Fruit fly (Drosophila melanogaster) whole organism, prepupa: Measurements from ENCODE around the gene Fancm.

Source experiments
- CG10631 ChIP-seq: fragments of 200-800 bp; sonication (Bioruptor generic); optimal IDR thresholded peaks from 2 replicates; lab custom pipeline; 2016; ENCODE audit warnings: missing biosample characterization, missing genetic modification characterization
- CG10669 ChIP-seq: fragments of 200-800 bp; sonication (Bioruptor generic); optimal IDR thresholded peaks from 3 replicates; lab custom pipeline; 2018; ENCODE audit warnings: missing biosample characterization, mild to moderate bottlenecking, missing genetic modification characterization, moderate library complexity
- CG11762 ChIP-seq: fragments of 200-800 bp; sonication (Bioruptor generic); optimal IDR thresholded peaks from 3 replicates; lab custom pipeline; 2016; ENCODE audit warnings: missing biosample characterization, missing genetic modification characterization; ENCODE audit not compliant: insufficient read depth
- CG11902 ChIP-seq: fragments of 200-800 bp; sonication (Bioruptor generic); optimal IDR thresholded peaks from 3 replicates; lab custom pipeline; 2016; ENCODE audit warnings: missing biosample characterization, missing genetic modification characterization
- CG15336 ChIP-seq: fragments of 200-800 bp; sonication (Bioruptor generic); IDR thresholded peaks from 2 replicates; pipeline ENCODE4 v1.3.6; 2022; ENCODE audit warnings: missing biosample characterization, missing genetic modification characterization
- CG16779 ChIP-seq: fragments of 200-800 bp; sonication (Bioruptor generic); optimal IDR thresholded peaks from 3 replicates; lab custom pipeline; 2017; ENCODE audit warnings: missing biosample characterization, mild to moderate bottlenecking, missing genetic modification characterization
- CG3032 ChIP-seq: fragments of 200-800 bp; optimal IDR thresholded peaks from 2 replicates; lab custom pipeline; 2019; ENCODE audit warnings: missing biosample characterization, mild to moderate bottlenecking, missing genetic modification characterization, moderate library complexity
- CG32006 ChIP-seq: fragments of 200-800 bp; sonication (Bioruptor generic); optimal IDR thresholded peaks from 3 replicates; lab custom pipeline; 2017; ENCODE audit warnings: missing biosample characterization, mild to moderate bottlenecking, missing genetic modification characterization
- CG34406 ChIP-seq: fragments of 200-800 bp; sonication (Bioruptor generic); optimal IDR thresholded peaks from 3 replicates; lab custom pipeline; 2016; ENCODE audit warnings: missing biosample characterization, missing genetic modification characterization
- CG3919 ChIP-seq: fragments of 200-800 bp; sonication (Bioruptor generic); optimal IDR thresholded peaks from 3 replicates; lab custom pipeline; 2016; ENCODE audit warnings: missing biosample characterization, missing genetic modification characterization
- CG4318 ChIP-seq: fragments of 200-800 bp; sonication (Bioruptor generic); optimal IDR thresholded peaks from 3 replicates; lab custom pipeline; 2017; ENCODE audit warnings: missing biosample characterization, mild to moderate bottlenecking, missing genetic modification characterization
- CG6163 ChIP-seq: fragments of 200-800 bp; sonication (Bioruptor generic); IDR thresholded peaks from 3 replicates; pipeline ENCODE4 v1.3.6; 2022; ENCODE audit warnings: missing biosample characterization, missing genetic modification characterization
- CG6792 ChIP-seq: fragments of 200-800 bp; sonication (Bioruptor generic); optimal IDR thresholded peaks from 3 replicates; lab custom pipeline; 2016; ENCODE audit warnings: missing biosample characterization, missing genetic modification characterization
- CG6808 ChIP-seq: fragments of 200-800 bp; sonication (Bioruptor generic); optimal IDR thresholded peaks from 3 replicates; lab custom pipeline; 2017; ENCODE audit warnings: missing biosample characterization, missing genetic modification characterization, mild to moderate bottlenecking, moderate library complexity, missing genetic modification reagents
- CG6854 ChIP-seq: fragments of 200-800 bp; sonication (Bioruptor generic); optimal IDR thresholded peaks from 2 replicates; lab custom pipeline; 2017; ENCODE audit warnings: missing biosample characterization, mild to moderate bottlenecking, missing genetic modification characterization
- CG8119 ChIP-seq: fragments of 200-800 bp; sonication (Bioruptor generic); IDR thresholded peaks from 3 replicates; pipeline ENCODE4 v1.3.6; 2022; ENCODE audit warnings: missing biosample characterization, missing genetic modification characterization
- CG8319 ChIP-seq: fragments of 200-800 bp; sonication (Bioruptor generic); optimal IDR thresholded peaks from 3 replicates; lab custom pipeline; 2016; ENCODE audit warnings: missing biosample characterization, missing genetic modification characterization
- CG8632 ChIP-seq: fragments of 200-800 bp; sonication (Bioruptor generic); optimal IDR thresholded peaks from 3 replicates; lab custom pipeline; 2016; ENCODE audit warnings: missing biosample characterization, missing genetic modification characterization
- Eip75B ChIP-seq: fragments of 200-800 bp; sonication (Bioruptor generic); optimal IDR thresholded peaks from 3 replicates; lab custom pipeline; 2016; ENCODE audit warnings: missing biosample characterization, missing genetic modification characterization
- Eip78C ChIP-seq: fragments of 200-800 bp; sonication (Bioruptor generic); peaks from one replicate; lab custom pipeline; 2016; ENCODE audit warnings: missing biosample characterization, missing genetic modification characterization
- Ets21C ChIP-seq: fragments of 200-800 bp; sonication (Bioruptor generic); optimal IDR thresholded peaks from 3 replicates; lab custom pipeline; 2016; ENCODE audit warnings: missing biosample characterization, missing genetic modification characterization
- Ets96B ChIP-seq: fragments of 200-800 bp; optimal IDR thresholded peaks from 2 replicates; lab custom pipeline; 2019; ENCODE audit warnings: missing biosample characterization, mild to moderate bottlenecking, missing genetic modification characterization, moderate library complexity
- Hr39 ChIP-seq: fragments of 200-800 bp; sonication (Bioruptor generic); optimal IDR thresholded peaks from 2 replicates; lab custom pipeline; 2016; ENCODE audit warnings: missing biosample characterization, missing genetic modification characterization
- OdsH ChIP-seq: fragments of 200-800 bp; sonication (Bioruptor generic); optimal IDR thresholded peaks from 3 replicates; lab custom pipeline; 2016; ENCODE audit warnings: missing biosample characterization, missing genetic modification characterization
- Smox ChIP-seq: fragments of 200-800 bp; sonication (Bioruptor generic); optimal IDR thresholded peaks from 3 replicates; lab custom pipeline; 2016; ENCODE audit warnings: missing biosample characterization, missing genetic modification characterization
- Sox102F ChIP-seq: fragments of 200-800 bp; sonication (Bioruptor generic); optimal IDR thresholded peaks from 2 replicates; lab custom pipeline; 2016; ENCODE audit warnings: missing biosample characterization, mild to moderate bottlenecking, missing genetic modification characterization
- Sox14 ChIP-seq: fragments of 200-800 bp; sonication (Bioruptor generic); optimal IDR thresholded peaks from 3 replicates; lab custom pipeline; 2016; ENCODE audit warnings: missing biosample characterization, missing genetic modification characterization
- Sox15 ChIP-seq: fragments of 200-800 bp; sonication (Bioruptor generic); optimal IDR thresholded peaks from 3 replicates; lab custom pipeline; 2016; ENCODE audit warnings: missing biosample characterization, missing genetic modification characterization
- acj6 ChIP-seq: fragments of 200-800 bp; sonication (Bioruptor generic); optimal IDR thresholded peaks from 3 replicates; lab custom pipeline; 2016; ENCODE audit warnings: missing biosample characterization, missing genetic modification characterization
- dsx ChIP-seq: fragments of 200-800 bp; optimal IDR thresholded peaks from 3 replicates; lab custom pipeline; 2019; ENCODE audit warnings: missing biosample characterization, mild to moderate bottlenecking, missing genetic modification characterization, moderate library complexity; ENCODE audit not compliant: poor library complexity, severe bottlenecking
- esn ChIP-seq: fragments of 200-800 bp; sonication (Bioruptor generic); optimal IDR thresholded peaks from 2 replicates; lab custom pipeline; 2016; ENCODE audit warnings: missing biosample characterization, mild to moderate bottlenecking, missing genetic modification characterization, moderate library complexity
- fd59A ChIP-seq: fragments of 200-800 bp; sonication (Bioruptor generic); optimal IDR thresholded peaks from 2 replicates; lab custom pipeline; 2017; ENCODE audit warnings: missing biosample characterization, mild to moderate bottlenecking, missing genetic modification characterization, missing genetic modification reagents
- net ChIP-seq: fragments of 200-800 bp; sonication (Bioruptor generic); optimal IDR thresholded peaks from 3 replicates; lab custom pipeline; 2016; ENCODE audit warnings: missing biosample characterization, missing genetic modification characterization
- salr ChIP-seq, 2 experiments: fragments of 200-800 bp; sonication (Bioruptor generic); optimal IDR thresholded peaks; 3 replicates each; lab custom pipeline; 2016 to 2018; ENCODE audit warnings: missing biosample characterization in 2 of 2, missing genetic modification characterization in 2 of 2, mild to moderate bottlenecking in 1 of 2
- ss ChIP-seq, 2 experiments: fragments of 200-800 bp; sonication (Bioruptor generic); optimal IDR thresholded peaks; 2 replicates in 1 of 2; 3 replicates in 1 of 2; lab custom pipeline; 2017 to 2018; ENCODE audit warnings: mild to moderate bottlenecking in 2 of 2, missing biosample characterization in 2 of 2, missing genetic modification characterization in 2 of 2, moderate library complexity in 1 of 2
- svp ChIP-seq: fragments of 200-800 bp; sonication (Bioruptor generic); peaks from one replicate; lab custom pipeline; 2016; ENCODE audit warnings: missing biosample characterization, missing genetic modification characterization
- topi ChIP-seq: fragments of 200-800 bp; sonication (Bioruptor generic); optimal IDR thresholded peaks from 3 replicates; lab custom pipeline; 2016; ENCODE audit warnings: missing biosample characterization, missing genetic modification characterization
- vri ChIP-seq: fragments of 200-800 bp; sonication (Bioruptor generic); optimal IDR thresholded peaks from 3 replicates; lab custom pipeline; 2016; ENCODE audit warnings: missing biosample characterization, mild to moderate bottlenecking, missing genetic modification characterization

Fancm gene

dm6 chr3R:21440102-21440501 is 42.0 kb upstream of the Fancm start:
- TF ChIP-seq Eip75B (GFP tag; lab: Kevin White, UChicago) (no peak), CG6792 (no peak), dsx (GFP tag; lab: Kevin White, UChicago) (no peak), Sox15 (no peak), salr (GFP tag; optimal IDR thresholded peaks at IDR 0.05; lab: Kevin White, UChicago) (no peak), CG34406 (GFP tag; lab: Kevin White, UChicago) (no peak), CG11762 (GFP tag; lab: Kevin White, UChicago) (no peak), ss (GFP tag; optimal IDR thresholded peaks at IDR 0.05; lab: Kevin White, UChicago) (no peak), CG10631 (GFP tag; lab: Kevin White, UChicago) (no peak), Ets21C (no peak)
- TF ChIP-seq, all 60 proteins: peak for 0

- TF ChIP-seq CG8119 (GFP tag; lab: Robert Waterston, UW) (no peak), CG3919 (no peak), acj6 (GFP tag; lab: Kevin White, UChicago) (no peak), fd59A (GFP tag; lab: Kevin White, UChicago) (no peak), Hr39 (GFP tag; lab: Kevin White, UChicago) (no peak), Smox (no peak), CG3032 (no peak), topi (GFP tag; lab: Kevin White, UChicago) (no peak), CG6792 (no peak), CG6163 (GFP tag; lab: Robert Waterston, UW) (no peak), Sox15 (no peak)
Measured at dm6 chr3R:21440760-21441159, 41.4 kb upstream of the Fancm start.

- TF ChIP-seq ss (GFP tag; optimal IDR thresholded peaks at IDR 0.05; lab: Kevin White, UChicago) (no peak), CG32006 (GFP tag; lab: Kevin White, UChicago) (no peak), CG8119 (GFP tag; lab: Robert Waterston, UW) (no peak), CG16779 (tag; lab: Kevin White, UChicago) (no peak), CG6854 (GFP tag; lab: Kevin White, UChicago) (no peak)
Measured at dm6 chr3R:21445327-21445726, 36.8 kb upstream of the Fancm start.

dm6 chr3R:21446334-21446733 is 35.8 kb upstream of the Fancm start, which contains the start of gene lbe:
Gene lbe (minus strand): TSS chr3R:21446537.
- TF ChIP-seq vri (GFP tag; lab: Kevin White, UChicago) (peak; percentile 49), Eip75B (GFP tag; lab: Kevin White, UChicago) (no peak), dsx (GFP tag; lab: Kevin White, UChicago) (peak; percentile 35), CG6808 (GFP tag; lab: Kevin White, UChicago) (peak; percentile 49), CG6163 (GFP tag; lab: Robert Waterston, UW) (peak; percentile 33; the same call in 1 of the 3 replicates), Smox (no peak)

- TF ChIP-seq Sox15 (no peak), svp (no peak), CG8632 (GFP tag; lab: Kevin White, UChicago) (no peak), CG15336 (GFP tag; lab: Robert Waterston, UW) (no peak), CG34406 (GFP tag; lab: Kevin White, UChicago) (no peak), CG8319 (GFP tag; lab: Kevin White, UChicago) (no peak), Eip75B (GFP tag; lab: Kevin White, UChicago) (no peak), CG10669 (GFP tag; lab: Kevin White, UChicago) (no peak), CG3919 (no peak)
Measured at dm6 chr3R:21447656-21448055, 34.5 kb upstream of the Fancm start.

dm6 chr3R:21452108-21452507 is 30.0 kb upstream of the Fancm start:
- TF ChIP-seq Ets21C, result peak; percentile 18
- no peak for TF ChIP-seq salr (GFP tag; optimal IDR thresholded peaks at IDR 0.05; lab: Kevin White, UChicago)
- TF ChIP-seq vri (GFP tag; lab: Kevin White, UChicago), result peak; percentile 18
- no peak for TF ChIP-seq CG6792
- TF ChIP-seq CG32006 (GFP tag; lab: Kevin White, UChicago), result no peak
- TF ChIP-seq net, result no peak
- TF ChIP-seq ss (GFP tag; optimal IDR thresholded peaks at IDR 0.05; lab: Kevin White, UChicago), result no peak
- TF ChIP-seq CG10669 (GFP tag; lab: Kevin White, UChicago), result peak; percentile 18
- peak; percentile 8 for TF ChIP-seq OdsH
- TF ChIP-seq esn (GFP tag; lab: Kevin White, UChicago), result peak; percentile 60
- no peak for TF ChIP-seq dsx (GFP tag; lab: Kevin White, UChicago)
- no peak for TF ChIP-seq CG4318 (GFP tag; lab: Kevin White, UChicago)
- no peak for TF ChIP-seq fd59A (GFP tag; lab: Kevin White, UChicago)
- TF ChIP-seq Sox102F, result peak; percentile 54
- TF ChIP-seq CG6808 (GFP tag; lab: Kevin White, UChicago), result peak; percentile 34
- TF ChIP-seq CG11902, result no peak
- no peak; the same call in 1 of the 3 replicates for TF ChIP-seq CG6163 (GFP tag; lab: Robert Waterston, UW)
- TF ChIP-seq Sox14 (GFP tag; lab: Kevin White, UChicago), result no peak
- TF ChIP-seq CG8119 (GFP tag; lab: Robert Waterston, UW), result no peak
- peak; percentile 66 for TF ChIP-seq Eip78C (GFP tag; lab: Kevin White, UChicago)
- no peak for TF ChIP-seq Ets96B
- TF ChIP-seq CG15336 (GFP tag; lab: Robert Waterston, UW), result no peak
